Worm (Caenorhabditis elegans) whole organism, early embryonic: ENCODE results near the gene der-2.

Source experiments
- B0310.2 ChIP-seq: sonication (generic microtip); optimal IDR thresholded peaks from 2 replicates; lab custom pipeline; 2016; ENCODE audit warnings: mild to moderate bottlenecking, missing genetic modification characterization, missing compliant biosample characterization
- F13C5.2 ChIP-seq: sonication (generic microtip); optimal IDR thresholded peaks from 2 replicates; lab custom pipeline; 2017; ENCODE audit warnings: mild to moderate bottlenecking, missing genetic modification characterization, inconsistent platforms, missing compliant biosample characterization
- aly-1 ChIP-seq: sonication (generic microtip); optimal IDR thresholded peaks from 2 replicates; lab custom pipeline; 2016; ENCODE audit warnings: missing genetic modification characterization, missing compliant biosample characterization
- ama-1 ChIP-seq: fragments of 150-350 bp; optimal IDR thresholded peaks from 2 replicates; lab custom pipeline; 2014
- ceh-13 ChIP-seq: fragments of 200-800 bp; sonication (Bioruptor generic); optimal IDR thresholded peaks from 2 replicates; lab custom pipeline; 2018; ENCODE audit warnings: mild to moderate bottlenecking, missing genetic modification characterization, missing compliant biosample characterization
- ceh-36 ChIP-seq: sonication (generic microtip); optimal IDR thresholded peaks from 2 replicates; lab custom pipeline; 2016; ENCODE audit warnings: missing genetic modification characterization, inconsistent platforms, missing compliant biosample characterization
- ets-7 ChIP-seq: sonication (generic microtip); optimal IDR thresholded peaks from 2 replicates; lab custom pipeline; 2016; ENCODE audit warnings: missing genotype, missing genetic modification characterization, missing compliant biosample characterization
- flt-1 ChIP-seq: fragments of 200-800 bp; sonication (Bioruptor generic); IDR thresholded peaks from 2 replicates; pipeline ENCODE4 v1.3.6; 2022; ENCODE audit warnings: missing genetic modification characterization, missing compliant biosample characterization
- hmbx-1 ChIP-seq: sonication (generic microtip); optimal IDR thresholded peaks from 2 replicates; lab custom pipeline; 2016; ENCODE audit warnings: mild to moderate bottlenecking, missing genetic modification characterization, missing compliant biosample characterization
- hmg-4 ChIP-seq: fragments of 200-800 bp; sonication (Bioruptor generic); optimal IDR thresholded peaks from 2 replicates; lab custom pipeline; 2018; ENCODE audit warnings: mild to moderate bottlenecking, missing genetic modification characterization, missing compliant biosample characterization
- hnd-1 ChIP-seq: sonication (generic microtip); optimal IDR thresholded peaks from 2 replicates; lab custom pipeline; 2016; ENCODE audit warnings: missing genetic modification characterization, missing compliant biosample characterization
- pes-1 ChIP-seq: fragments of 200-800 bp; sonication (Bioruptor generic); IDR thresholded peaks from 2 replicates; pipeline ENCODE4 v1.3.6; 2022; ENCODE audit warnings: missing genetic modification reagents, missing genetic modification characterization, missing compliant biosample characterization
- scrt-1 ChIP-seq: fragments of 200-800 bp; sonication (Bioruptor generic); IDR thresholded peaks from 2 replicates; pipeline ENCODE4 v1.3.6; 2022; ENCODE audit warnings: missing genetic modification characterization, missing compliant biosample characterization
- sea-1 ChIP-seq: fragments of 200-800 bp; sonication (Bioruptor generic); conservative IDR thresholded peaks from 2 replicates; pipeline ENCODE4 v1.3.6; 2022; ENCODE audit warnings: missing genetic modification characterization, missing compliant biosample characterization
- tbx-11 ChIP-seq: fragments of 200-800 bp; sonication (Bioruptor generic); IDR thresholded peaks from 2 replicates; pipeline ENCODE4 v1.3.6; 2022; ENCODE audit warnings: missing genetic modification characterization, missing compliant biosample characterization
- tbx-37 ChIP-seq: fragments of 200-800 bp; sonication (Bioruptor generic); conservative IDR thresholded peaks from 2 replicates; pipeline ENCODE4 v1.3.6; 2022; ENCODE audit warnings: missing genetic modification reagents, missing genetic modification characterization, missing compliant biosample characterization
- tra-4 ChIP-seq: sonication (generic microtip); optimal IDR thresholded peaks from 2 replicates; lab custom pipeline; 2017; ENCODE audit warnings: missing genetic modification characterization, missing compliant biosample characterization

der-2 gene

DNA sequence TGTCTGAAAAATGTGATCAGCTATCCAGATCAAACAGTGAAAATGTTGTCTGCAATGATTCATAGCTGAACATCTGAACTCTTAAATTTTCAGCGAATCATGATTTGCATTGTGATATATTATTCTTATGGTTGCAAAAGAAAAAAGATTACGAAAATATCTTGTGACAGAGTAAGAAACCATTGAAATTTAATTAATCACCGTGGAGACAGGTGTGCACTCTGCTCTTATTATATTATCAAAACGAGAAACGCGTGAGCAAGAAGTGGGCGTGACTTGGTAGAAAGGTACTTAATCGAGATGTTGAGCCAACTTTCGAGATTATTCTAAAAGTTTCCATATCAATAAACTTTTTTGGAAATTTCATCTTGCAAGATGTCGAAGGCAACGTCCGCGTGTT lies 20.1 kb upstream of the der-2 start, which contains the start of gene osm-10:
Gene osm-10 (plus strand): TSS at position 293 of the 400 bp plus-strand sequence.
- TF ChIP-seq ceh-36 (tag; lab: Kevin White, UChicago) = no peak
- no peak for TF ChIP-seq hnd-1 (tag; lab: Kevin White, UChicago)
- no peak for TF ChIP-seq aly-1 (tag; lab: Kevin White, UChicago)
- TF ChIP-seq hmbx-1 = no peak
- TF ChIP-seq tbx-37 = no peak
- TF ChIP-seq tbx-11 = no peak
- no peak for TF ChIP-seq ceh-13 (GFP tag; lab: Kevin White, UChicago)
- TF ChIP-seq flt-1 (GFP tag; lab: Robert Waterston, UW) = no peak

DNA sequence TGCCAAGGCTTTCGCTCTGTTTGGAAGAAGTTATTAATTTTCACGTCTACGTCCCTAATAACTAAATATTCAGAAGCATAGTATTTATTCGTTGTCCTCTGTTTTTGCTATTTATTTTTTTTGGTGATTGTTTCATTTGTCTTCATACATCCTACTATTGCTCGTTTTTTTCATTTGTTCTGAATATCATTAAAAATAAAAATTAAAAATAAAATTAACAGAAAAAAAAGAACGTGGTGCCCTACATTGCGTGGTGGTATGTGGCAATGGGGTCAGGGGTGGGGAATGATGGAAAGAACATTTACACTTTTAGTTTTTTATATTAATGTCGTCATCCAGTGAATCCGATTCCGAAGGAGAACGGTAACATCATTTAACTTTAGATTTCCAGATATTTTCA lies 18.1 kb upstream of the der-2 start, which contains the start of gene ztf-31:
Gene ztf-31 (plus strand): TSS at position 301 of the 400 bp plus-strand sequence.
- TF ChIP-seq aly-1 (tag; lab: Kevin White, UChicago) (no peak), tbx-37 (no peak), ets-7 (no peak), scrt-1 (GFP tag; lab: Robert Waterston, UW) (no peak)

- TF ChIP-seq tbx-11 (no peak), F13C5.2 (no peak)
Observed at ce11 chrIII:7239416-7239815, 16.5 kb upstream of the der-2 start.

ce11 chrIII:7238727-7239126 lies 15.8 kb upstream of the der-2 start, which contains the start of gene pars-1:
Gene pars-1 (plus strand): TSS chrIII:7239027.
- TF ChIP-seq ama-1 (lab: Kevin White, UChicago) = no peak

DNA sequence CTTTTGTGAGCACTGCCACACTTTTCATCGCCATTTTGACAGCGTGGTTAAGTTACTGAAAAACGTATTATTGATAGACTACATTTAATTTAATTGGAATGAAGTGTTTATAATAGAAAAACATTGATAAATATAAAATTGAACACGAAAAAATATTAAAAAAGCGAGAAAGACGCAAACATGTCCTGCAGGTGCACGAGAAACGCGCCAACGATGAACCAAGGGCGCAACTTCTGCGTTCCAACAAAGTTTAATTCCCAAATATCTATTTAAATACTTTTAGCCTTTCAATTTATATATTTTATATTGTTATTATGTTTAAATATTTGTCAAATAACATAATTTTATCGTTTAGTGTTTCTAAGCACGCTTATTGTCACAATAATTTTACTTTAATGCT lies 11.2 kb upstream of the der-2 start, which contains the start of gene ndus-8:
Gene ndus-8 (minus strand): TSS at position 55 of the 400 bp plus-strand sequence.
- TF ChIP-seq tra-4 (tag; lab: Kevin White, UChicago) = no peak

ce11 chrIII:7232782-7233181 lies 9.9 kb upstream of the der-2 start, which contains the start of gene adr-2:
Gene adr-2 (minus strand): TSS chrIII:7232882.
- TF ChIP-seq B0310.2 (tag; lab: Kevin White, UChicago) = no peak
- TF ChIP-seq pes-1 = no peak
- TF ChIP-seq tbx-11 = no peak
- no peak for TF ChIP-seq F13C5.2
- TF ChIP-seq aly-1 (tag; lab: Kevin White, UChicago) = no peak
- TF ChIP-seq scrt-1 (GFP tag; lab: Robert Waterston, UW) = no peak
- no peak for TF ChIP-seq ceh-13 (GFP tag; lab: Kevin White, UChicago)
- no peak for TF ChIP-seq ets-7
- TF ChIP-seq tbx-37 = no peak
- TF ChIP-seq hmg-4 (GFP tag; lab: Kevin White, UChicago) = no peak
- TF ChIP-seq flt-1 (GFP tag; lab: Robert Waterston, UW) = no peak
- no peak for TF ChIP-seq sea-1 (GFP tag; lab: Robert Waterston, UW)
- TF ChIP-seq hnd-1 (tag; lab: Kevin White, UChicago) = no peak
- no peak for TF ChIP-seq hmbx-1
- no peak for TF ChIP-seq ama-1 (lab: Kevin White, UChicago)

ce11 chrIII:7230841-7231240 lies 7.9 kb upstream of the der-2 start, which contains the start of gene R151.10:
Gene R151.10 (minus strand): TSS chrIII:7230941.
- TF ChIP-seq tbx-37 = no peak
- no peak for TF ChIP-seq ceh-13 (GFP tag; lab: Kevin White, UChicago)
- no peak for TF ChIP-seq tra-4 (tag; lab: Kevin White, UChicago)
- TF ChIP-seq pes-1 = no peak
- no peak for TF ChIP-seq B0310.2 (tag; lab: Kevin White, UChicago)
- no peak for TF ChIP-seq ama-1 (lab: Kevin White, UChicago)
- TF ChIP-seq tbx-11 = no peak
- TF ChIP-seq ceh-36 (tag; lab: Kevin White, UChicago) = no peak

DNA sequence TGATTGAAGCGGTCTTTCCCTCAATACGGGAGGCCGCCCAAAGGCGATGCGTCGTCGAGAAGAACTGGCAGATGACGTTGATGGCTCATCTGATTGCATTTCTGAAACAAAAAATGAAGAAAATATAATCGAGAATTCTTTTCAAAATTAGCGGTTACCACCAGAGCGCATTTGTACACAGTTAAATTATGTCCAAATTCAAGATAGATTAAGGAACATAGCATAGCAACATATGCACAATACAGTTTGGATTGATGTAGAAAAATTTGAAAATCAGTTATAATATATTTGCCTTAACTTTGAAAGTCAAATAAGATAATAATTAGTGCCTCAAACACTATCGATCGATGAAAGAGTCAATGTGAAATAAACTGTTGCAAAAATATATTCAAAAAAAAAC lies 6.8 kb upstream of the der-2 start, which contains the start of gene R151.8:
Gene R151.8 (minus strand): TSS at position 101 of the 400 bp plus-strand sequence.
- TF ChIP-seq sea-1 (GFP tag; lab: Robert Waterston, UW) = no peak
- no peak for TF ChIP-seq ama-1 (lab: Kevin White, UChicago)

DNA sequence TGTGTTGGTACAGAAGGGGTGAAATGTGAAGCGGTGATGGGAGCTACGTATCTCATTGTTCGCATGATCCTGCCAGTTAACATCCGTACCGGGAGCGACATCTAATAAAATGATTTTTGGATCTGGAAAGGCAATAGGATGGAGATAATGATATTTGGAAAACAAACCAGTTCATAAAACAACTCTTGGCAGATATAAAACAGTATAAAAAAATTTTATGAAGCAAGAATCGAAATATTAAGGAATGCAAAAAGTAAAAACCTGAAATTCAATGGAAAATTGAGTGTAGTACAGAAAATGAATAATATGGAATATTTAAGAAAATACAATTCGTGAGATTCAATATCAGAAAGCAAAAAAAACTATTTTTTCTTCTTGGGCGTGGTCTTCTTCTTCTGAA lies 3.7 kb upstream of the der-2 start, which contains the start of gene hsp-75:
Gene hsp-75 (minus strand): TSS at position 101 of the 400 bp plus-strand sequence.
- TF ChIP-seq flt-1 (GFP tag; lab: Robert Waterston, UW) (no peak), tra-4 (tag; lab: Kevin White, UChicago) (no peak), ets-7 (no peak), aly-1 (tag; lab: Kevin White, UChicago) (no peak), ceh-13 (GFP tag; lab: Kevin White, UChicago) (no peak), hmg-4 (GFP tag; lab: Kevin White, UChicago) (no peak), hnd-1 (tag; lab: Kevin White, UChicago) (no peak), ama-1 (lab: Kevin White, UChicago) (no peak), tbx-11 (no peak), hmbx-1 (no peak), tbx-37 (no peak), F13C5.2 (no peak), scrt-1 (GFP tag; lab: Robert Waterston, UW) (no peak), sea-1 (GFP tag; lab: Robert Waterston, UW) (no peak), ceh-36 (tag; lab: Kevin White, UChicago) (no peak)
